In the genomic region with DNA sequence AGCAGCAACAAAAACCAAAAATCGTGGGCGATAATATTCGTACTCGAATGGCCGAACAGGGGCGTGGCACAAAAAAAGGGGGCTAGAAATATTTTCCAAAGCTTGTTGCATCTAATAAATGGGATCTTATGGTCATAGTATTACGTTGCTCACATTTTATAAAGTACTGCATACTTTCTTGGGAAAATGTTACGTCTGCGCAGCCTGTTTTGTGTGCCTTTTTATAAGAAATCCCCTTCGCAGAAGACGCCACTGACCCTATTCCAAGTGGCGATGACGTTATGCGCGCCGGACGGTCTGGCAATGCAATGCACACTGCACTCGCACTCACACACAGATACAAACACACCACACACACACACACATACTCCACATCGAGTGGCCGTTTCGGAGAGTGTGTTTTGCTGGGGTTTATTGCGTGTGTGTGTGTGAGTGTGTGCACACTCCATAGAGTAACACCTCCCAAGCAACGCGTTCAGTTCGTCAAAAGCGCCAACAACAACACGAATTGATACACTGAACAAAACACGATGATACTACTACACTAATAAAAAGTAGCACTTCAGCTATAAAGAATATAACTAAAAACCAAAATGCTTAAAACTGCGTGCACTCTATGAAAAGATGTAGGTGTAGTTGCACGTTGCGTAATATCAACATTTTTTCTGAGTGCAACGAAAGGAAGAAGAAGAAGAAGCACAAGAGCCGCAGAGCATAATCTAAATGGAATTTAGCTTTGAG, we compare ENCODE assay signal across 2 fruit fly cellular contexts.
TF ChIP-seq lines count a peak whose summit lies in the region.

No protein-coding gene starts in this region.

TF ChIP-seq in whole organism, embryonic, 481 proteins besides CTCF, POLR2A, EP300 and RAD21 (continued from another document and continues in another):
- TF ChIP-seq unc-4 (GFP tag; IDR thresholded peaks at IDR 0.05; lab: Robert Waterston, UW; ENCODE audit: partially characterized antibody) = no peak
- TF ChIP-seq CG8924 (tag; optimal IDR thresholded peaks at IDR 0.05; lab: Kevin White, UChicago) = peak; percentile 78
- TF ChIP-seq pnt (GFP tag; optimal IDR thresholded peaks at IDR 0.05; lab: Kevin White, UChicago) = peak; percentile 88
- TF ChIP-seq Meics (GFP tag; optimal IDR thresholded peaks at IDR 0.05; lab: Kevin White, UChicago) = peak; percentile 27
- peak in 1 of 2 experiments; percentile 8 for TF ChIP-seq insv (GFP tag; optimal IDR thresholded peaks at IDR 0.05; lab: Kevin White, UChicago)
- peak; percentile 84 for TF ChIP-seq CG4820 (GFP tag; optimal IDR thresholded peaks at IDR 0.05; lab: Kevin White, UChicago)
- peak; percentile 42 to 91 for TF ChIP-seq eve (GFP tag; optimal IDR thresholded peaks at IDR 0.05; lab: Kevin White, UChicago)
- peak; percentile 86 for TF ChIP-seq dmrt99B (tag; optimal IDR thresholded peaks at IDR 0.05; lab: Kevin White, UChicago)
- peak; percentile 7 for TF ChIP-seq sug (tag; optimal IDR thresholded peaks at IDR 0.05; lab: Kevin White, UChicago)
- TF ChIP-seq da (GFP tag; optimal IDR thresholded peaks at IDR 0.05; lab: Kevin White, UChicago) = peak; percentile 10
- TF ChIP-seq cas (GFP tag; IDR thresholded peaks at IDR 0.05; lab: Robert Waterston, UW) = 0 out of 2 replicates have a peak, but pooled peaks have one; percentile 35
- peak; percentile 23 for TF ChIP-seq caup (GFP tag; optimal IDR thresholded peaks at IDR 0.05; lab: Kevin White, UChicago; ENCODE audit: severe bottlenecking)
- TF ChIP-seq CG8290 (GFP tag; optimal IDR thresholded peaks at IDR 0.05; lab: Kevin White, UChicago) = peak; percentile 59
- peak; percentile 20 to 76 for TF ChIP-seq CG8290 (tag; optimal IDR thresholded peaks at IDR 0.05; lab: Kevin White, UChicago)
- TF ChIP-seq Myb (GFP tag; optimal IDR thresholded peaks at IDR 0.05; lab: Kevin White, UChicago) = peak; percentile 35
- no peak for TF ChIP-seq CG3281 (GFP tag; optimal IDR thresholded peaks at IDR 0.05; lab: Kevin White, UChicago)
- TF ChIP-seq CG14441 (GFP tag; IDR thresholded peaks at IDR 0.05; lab: Robert Waterston, UW) = peak; percentile 72
- TF ChIP-seq hbn (GFP tag; IDR thresholded peaks at IDR 0.05; lab: Robert Waterston, UW; ENCODE audit: partially characterized antibody) = no peak
- TF ChIP-seq CG6813 (GFP tag; optimal IDR thresholded peaks at IDR 0.05; lab: Kevin White, UChicago) = peak; percentile 68
- TF ChIP-seq ro (GFP tag; IDR thresholded peaks at IDR 0.05; lab: Robert Waterston, UW) = peak; percentile 41; the same call in 1 of the 2 replicates
- TF ChIP-seq MESR4 (GFP tag; optimal IDR thresholded peaks at IDR 0.05; lab: Kevin White, UChicago) = no peak
- TF ChIP-seq CG8944 (GFP tag; optimal IDR thresholded peaks at IDR 0.05; lab: Kevin White, UChicago) = peak; percentile 81
- TF ChIP-seq Hmr (GFP tag; optimal IDR thresholded peaks at IDR 0.05; lab: Kevin White, UChicago) = peak; percentile 25
- TF ChIP-seq CG13296 (GFP tag; optimal IDR thresholded peaks at IDR 0.05; lab: Kevin White, UChicago) = peak; percentile 13
- TF ChIP-seq CG10431 (GFP tag; optimal IDR thresholded peaks at IDR 0.05; lab: Kevin White, UChicago) = peak; percentile 25
- TF ChIP-seq CG34224 (GFP tag; IDR thresholded peaks at IDR 0.05; lab: Robert Waterston, UW; ENCODE audit: partially characterized antibody) = no peak
- TF ChIP-seq CG7357 (GFP tag; IDR thresholded peaks at IDR 0.05; lab: Robert Waterston, UW) = peak; percentile 72
- TF ChIP-seq lmd (GFP tag; IDR thresholded peaks at IDR 0.05; lab: Robert Waterston, UW) = peak; percentile 89
- peak; percentile 79 for TF ChIP-seq CG10462 (GFP tag; optimal IDR thresholded peaks at IDR 0.05; lab: Kevin White, UChicago)
- peak; percentile 36 for TF ChIP-seq run (tag; optimal IDR thresholded peaks at IDR 0.05; lab: Kevin White, UChicago)
- peak; percentile 84 for TF ChIP-seq ap (GFP tag; IDR thresholded peaks at IDR 0.05; lab: Robert Waterston, UW)
- TF ChIP-seq CG8281 (tag; optimal IDR thresholded peaks at IDR 0.05; lab: Kevin White, UChicago) = peak; percentile 68
- TF ChIP-seq mirr (GFP tag; optimal IDR thresholded peaks at IDR 0.05; lab: Kevin White, UChicago) = no peak
- TF ChIP-seq Sin3A (optimal IDR thresholded peaks at IDR 0.05; lab: Kevin White, UChicago) = no peak
- no peak for TF ChIP-seq Dbx (GFP tag; IDR thresholded peaks at IDR 0.05; lab: Robert Waterston, UW)
- TF ChIP-seq zf30C (GFP tag; optimal IDR thresholded peaks at IDR 0.05; lab: Kevin White, UChicago) = peak; percentile 95
- peak; percentile 68 for TF ChIP-seq Usf (GFP tag; optimal IDR thresholded peaks at IDR 0.05; lab: Kevin White, UChicago)
- TF ChIP-seq CG1529 (GFP tag; optimal IDR thresholded peaks at IDR 0.05; lab: Kevin White, UChicago) = peak; percentile 76
- TF ChIP-seq CG30431 (GFP tag; optimal IDR thresholded peaks at IDR 0.05; lab: Kevin White, UChicago) = peak; percentile 90
- TF ChIP-seq tap (tag; optimal IDR thresholded peaks at IDR 0.05; lab: Kevin White, UChicago) = peak; percentile 85
- peak; percentile 96 for TF ChIP-seq Xrp1 (GFP tag; IDR thresholded peaks at IDR 0.05; lab: Robert Waterston, UW)
- peak; percentile 48 for TF ChIP-seq CG13624 (GFP tag; optimal IDR thresholded peaks at IDR 0.05; lab: Kevin White, UChicago)
- TF ChIP-seq CG31224 (GFP tag; IDR thresholded peaks at IDR 0.05; lab: Robert Waterston, UW) = peak; percentile 44
- peak; percentile 81 to 88 for TF ChIP-seq chif (GFP tag; optimal IDR thresholded peaks at IDR 0.05; lab: Kevin White, UChicago)
- peak; percentile 78 for TF ChIP-seq CG4730 (GFP tag; IDR thresholded peaks at IDR 0.05; lab: Robert Waterston, UW)
- TF ChIP-seq Tbp (GFP tag; optimal IDR thresholded peaks at IDR 0.05; lab: Kevin White, UChicago) = no peak
- peak; percentile 67 for TF ChIP-seq org-1 (GFP tag; optimal IDR thresholded peaks at IDR 0.05; lab: Kevin White, UChicago)
- TF ChIP-seq CG9876 (GFP tag; optimal IDR thresholded peaks at IDR 0.05; lab: Kevin White, UChicago) = peak; percentile 79
- peak; percentile 81 for TF ChIP-seq H2.0 (GFP tag; IDR thresholded peaks at IDR 0.05; lab: Robert Waterston, UW)
- TF ChIP-seq salm (tag; optimal IDR thresholded peaks at IDR 0.05; lab: Kevin White, UChicago) = peak; percentile 75
- TF ChIP-seq CG32532 (GFP tag; IDR thresholded peaks at IDR 0.05; lab: Robert Waterston, UW) = no peak
- peak in 1 of 2 experiments; percentile 54 for TF ChIP-seq Hr78 (GFP tag; optimal IDR thresholded peaks at IDR 0.05; lab: Kevin White, UChicago)
- peak; percentile 73 for TF ChIP-seq gt (GFP tag; IDR thresholded peaks at IDR 0.05; lab: Robert Waterston, UW)
- peak; percentile 86 for TF ChIP-seq CG18262 (tag; optimal IDR thresholded peaks at IDR 0.05; lab: Kevin White, UChicago)
- peak; percentile 77; the same call in 1 of the 2 replicates for TF ChIP-seq CG8765 (GFP tag; IDR thresholded peaks at IDR 0.05; lab: Robert Waterston, UW)
- TF ChIP-seq Dad (GFP tag; optimal IDR thresholded peaks at IDR 0.05; lab: Kevin White, UChicago) = peak; percentile 60
- peak; percentile 13 for TF ChIP-seq Bteb2 (GFP tag; optimal IDR thresholded peaks at IDR 0.05; lab: Kevin White, UChicago)
- peak; percentile 66 for TF ChIP-seq Fer3 (tag; optimal IDR thresholded peaks at IDR 0.05; lab: Kevin White, UChicago)
- peak; percentile 81 for TF ChIP-seq CG2678 (tag; optimal IDR thresholded peaks at IDR 0.05; lab: Kevin White, UChicago)
- TF ChIP-seq gfzf (GFP tag; optimal IDR thresholded peaks at IDR 0.05; lab: Kevin White, UChicago) = no peak

TF ChIP-seq in whole organism, prepupa, 60 proteins besides CTCF, POLR2A, EP300 and RAD21 (continued from another document):
- TF ChIP-seq CG3919 (GFP tag; optimal IDR thresholded peaks at IDR 0.05; lab: Kevin White, UChicago) = peak; percentile 86
- peak; percentile 78 for TF ChIP-seq dac (GFP tag; optimal IDR thresholded peaks at IDR 0.05; lab: Kevin White, UChicago)
- peak; percentile 71 for TF ChIP-seq spab (GFP tag; optimal IDR thresholded peaks at IDR 0.05; lab: Kevin White, UChicago)
- peak; percentile 76 for TF ChIP-seq CG8632 (GFP tag; optimal IDR thresholded peaks at IDR 0.05; lab: Kevin White, UChicago)
- peak; percentile 85 for TF ChIP-seq CG1621 (tag; optimal IDR thresholded peaks at IDR 0.05; lab: Kevin White, UChicago)
- TF ChIP-seq CG7368 (GFP tag; optimal IDR thresholded peaks at IDR 0.05; lab: Kevin White, UChicago) = peak; percentile 82
- peak; percentile 60 for TF ChIP-seq CG6854 (GFP tag; optimal IDR thresholded peaks at IDR 0.05; lab: Kevin White, UChicago)
- peak; percentile 88 for TF ChIP-seq CG10669 (GFP tag; optimal IDR thresholded peaks at IDR 0.05; lab: Kevin White, UChicago)
- peak; percentile 81 for TF ChIP-seq CG6808 (GFP tag; optimal IDR thresholded peaks at IDR 0.05; lab: Kevin White, UChicago)
- peak; percentile 69 for TF ChIP-seq CG9139 (GFP tag; optimal IDR thresholded peaks at IDR 0.05; lab: Kevin White, UChicago)
- TF ChIP-seq Smox (GFP tag; optimal IDR thresholded peaks at IDR 0.05; lab: Kevin White, UChicago) = peak; percentile 83
- TF ChIP-seq CG8319 (GFP tag; optimal IDR thresholded peaks at IDR 0.05; lab: Kevin White, UChicago) = peak; percentile 73
- peak; percentile 84 for TF ChIP-seq Sox14 (GFP tag; optimal IDR thresholded peaks at IDR 0.05; lab: Kevin White, UChicago)
TF ChIP-seq in whole organism, prepupa: peak in this region for 59.
